Fruit fly (Drosophila melanogaster) whole organism: ENCODE measurements around the gene wda.

Experiments
- Dll ChIP-seq: fragments of >200 bp; optimal IDR thresholded peaks from 2 replicates; lab custom pipeline; 2017
- EcR ChIP-seq, 2 experiments: fragments of >200 bp; optimal IDR thresholded peaks; 2 replicates each; lab custom pipeline; 2017; ENCODE audit warnings: missing biosample characterization in 2 of 2, missing genetic modification characterization in 2 of 2, missing genetic modification reagents in 2 of 2
- pan ChIP-seq: fragments of >200 bp; optimal IDR thresholded peaks from 2 replicates; lab custom pipeline; 2017
- psq ChIP-seq: fragments of >200 bp; optimal IDR thresholded peaks from 2 replicates; lab custom pipeline; 2017
- usp ChIP-seq: fragments of >200 bp; optimal IDR thresholded peaks from 2 replicates; lab custom pipeline; 2017; ENCODE audit warnings: missing biosample characterization, missing genetic modification characterization, mixed read lengths

- TF ChIP-seq psq = no peak
- TF ChIP-seq EcR (GFP tag; optimal IDR thresholded peaks at IDR 0.05; lab: Kevin White, UChicago) = no peak
- TF ChIP-seq usp (GFP tag; lab: Kevin White, UChicago) = no peak
- TF ChIP-seq pan (lab: Kevin White, UChicago) = no peak
- TF ChIP-seq Dll (lab: Kevin White, UChicago) = no peak
These were observed 40.6 kb downstream of the wda start for dm6 chr3R:23217142-23217771.
